Fruit fly (Drosophila melanogaster) whole organism, prepupa: Measurements from ENCODE around the gene ncd.

Experiments used
- Blimp-1 ChIP-seq: fragments of 200-800 bp; sonication (Bioruptor generic); optimal IDR thresholded peaks from 3 replicates; lab custom pipeline; 2017; ENCODE audit warnings: missing biosample characterization, missing genetic modification characterization, mild to moderate bottlenecking, moderate library complexity, missing genetic modification reagents
- CG10631 ChIP-seq: fragments of 200-800 bp; sonication (Bioruptor generic); optimal IDR thresholded peaks from 2 replicates; lab custom pipeline; 2016; ENCODE audit warnings: missing biosample characterization, missing genetic modification characterization
- CG10669 ChIP-seq: fragments of 200-800 bp; sonication (Bioruptor generic); optimal IDR thresholded peaks from 3 replicates; lab custom pipeline; 2018; ENCODE audit warnings: missing biosample characterization, mild to moderate bottlenecking, missing genetic modification characterization, moderate library complexity
- CG11762 ChIP-seq: fragments of 200-800 bp; sonication (Bioruptor generic); optimal IDR thresholded peaks from 3 replicates; lab custom pipeline; 2016; ENCODE audit warnings: missing biosample characterization, missing genetic modification characterization; ENCODE audit not compliant: insufficient read depth
- CG11902 ChIP-seq: fragments of 200-800 bp; sonication (Bioruptor generic); optimal IDR thresholded peaks from 3 replicates; lab custom pipeline; 2016; ENCODE audit warnings: missing biosample characterization, missing genetic modification characterization
- CG15336 ChIP-seq: fragments of 200-800 bp; sonication (Bioruptor generic); IDR thresholded peaks from 2 replicates; pipeline ENCODE4 v1.3.6; 2022; ENCODE audit warnings: missing biosample characterization, missing genetic modification characterization
- CG3032 ChIP-seq: fragments of 200-800 bp; optimal IDR thresholded peaks from 2 replicates; lab custom pipeline; 2019; ENCODE audit warnings: missing biosample characterization, mild to moderate bottlenecking, missing genetic modification characterization, moderate library complexity
- CG31627 ChIP-seq: fragments of 200-800 bp; sonication (Bioruptor generic); optimal IDR thresholded peaks from 3 replicates; lab custom pipeline; 2016; ENCODE audit warnings: missing biosample characterization, missing genetic modification characterization
- CG34406 ChIP-seq: fragments of 200-800 bp; sonication (Bioruptor generic); optimal IDR thresholded peaks from 3 replicates; lab custom pipeline; 2016; ENCODE audit warnings: missing biosample characterization, missing genetic modification characterization
- CG3919 ChIP-seq: fragments of 200-800 bp; sonication (Bioruptor generic); optimal IDR thresholded peaks from 3 replicates; lab custom pipeline; 2016; ENCODE audit warnings: missing biosample characterization, missing genetic modification characterization
- CG4318 ChIP-seq: fragments of 200-800 bp; sonication (Bioruptor generic); optimal IDR thresholded peaks from 3 replicates; lab custom pipeline; 2017; ENCODE audit warnings: missing biosample characterization, mild to moderate bottlenecking, missing genetic modification characterization
- CG6163 ChIP-seq: fragments of 200-800 bp; sonication (Bioruptor generic); IDR thresholded peaks from 3 replicates; pipeline ENCODE4 v1.3.6; 2022; ENCODE audit warnings: missing biosample characterization, missing genetic modification characterization
- CG6276 ChIP-seq: fragments of 200-800 bp; sonication (Bioruptor generic); optimal IDR thresholded peaks from 2 replicates; lab custom pipeline; 2017; ENCODE audit warnings: missing biosample characterization, mild to moderate bottlenecking, missing genetic modification characterization
- CG6854 ChIP-seq: fragments of 200-800 bp; sonication (Bioruptor generic); optimal IDR thresholded peaks from 2 replicates; lab custom pipeline; 2017; ENCODE audit warnings: missing biosample characterization, mild to moderate bottlenecking, missing genetic modification characterization
- CG7368 ChIP-seq: fragments of 200-800 bp; sonication (Bioruptor generic); optimal IDR thresholded peaks from 3 replicates; lab custom pipeline; 2016; ENCODE audit warnings: missing biosample characterization, missing genetic modification characterization
- CG8319 ChIP-seq: fragments of 200-800 bp; sonication (Bioruptor generic); optimal IDR thresholded peaks from 3 replicates; lab custom pipeline; 2016; ENCODE audit warnings: missing biosample characterization, missing genetic modification characterization
- CG8632 ChIP-seq: fragments of 200-800 bp; sonication (Bioruptor generic); optimal IDR thresholded peaks from 3 replicates; lab custom pipeline; 2016; ENCODE audit warnings: missing biosample characterization, missing genetic modification characterization
- Eip75B ChIP-seq: fragments of 200-800 bp; sonication (Bioruptor generic); optimal IDR thresholded peaks from 3 replicates; lab custom pipeline; 2016; ENCODE audit warnings: missing biosample characterization, missing genetic modification characterization
- Eip78C ChIP-seq: fragments of 200-800 bp; sonication (Bioruptor generic); peaks from one replicate; lab custom pipeline; 2016; ENCODE audit warnings: missing biosample characterization, missing genetic modification characterization
- Ets21C ChIP-seq: fragments of 200-800 bp; sonication (Bioruptor generic); optimal IDR thresholded peaks from 3 replicates; lab custom pipeline; 2016; ENCODE audit warnings: missing biosample characterization, missing genetic modification characterization
- Ets96B ChIP-seq: fragments of 200-800 bp; optimal IDR thresholded peaks from 2 replicates; lab custom pipeline; 2019; ENCODE audit warnings: missing biosample characterization, mild to moderate bottlenecking, missing genetic modification characterization, moderate library complexity
- Hr39 ChIP-seq: fragments of 200-800 bp; sonication (Bioruptor generic); optimal IDR thresholded peaks from 2 replicates; lab custom pipeline; 2016; ENCODE audit warnings: missing biosample characterization, missing genetic modification characterization
- Smox ChIP-seq: fragments of 200-800 bp; sonication (Bioruptor generic); optimal IDR thresholded peaks from 3 replicates; lab custom pipeline; 2016; ENCODE audit warnings: missing biosample characterization, missing genetic modification characterization
- Sox14 ChIP-seq: fragments of 200-800 bp; sonication (Bioruptor generic); optimal IDR thresholded peaks from 3 replicates; lab custom pipeline; 2016; ENCODE audit warnings: missing biosample characterization, missing genetic modification characterization
- Sox15 ChIP-seq: fragments of 200-800 bp; sonication (Bioruptor generic); optimal IDR thresholded peaks from 3 replicates; lab custom pipeline; 2016; ENCODE audit warnings: missing biosample characterization, missing genetic modification characterization
- acj6 ChIP-seq: fragments of 200-800 bp; sonication (Bioruptor generic); optimal IDR thresholded peaks from 3 replicates; lab custom pipeline; 2016; ENCODE audit warnings: missing biosample characterization, missing genetic modification characterization
- cyc ChIP-seq: fragments of 200-800 bp; sonication (Bioruptor generic); optimal IDR thresholded peaks from 3 replicates; lab custom pipeline; 2016; ENCODE audit warnings: missing biosample characterization, missing genetic modification characterization
- dac ChIP-seq: fragments of 200-800 bp; sonication (Bioruptor generic); optimal IDR thresholded peaks from 2 replicates; lab custom pipeline; 2017; ENCODE audit warnings: missing biosample characterization, mild to moderate bottlenecking, missing genetic modification characterization
- dsx ChIP-seq: fragments of 200-800 bp; optimal IDR thresholded peaks from 3 replicates; lab custom pipeline; 2019; ENCODE audit warnings: missing biosample characterization, mild to moderate bottlenecking, missing genetic modification characterization, moderate library complexity; ENCODE audit not compliant: poor library complexity, severe bottlenecking
- eg ChIP-seq: fragments of 200-800 bp; sonication (Bioruptor generic); IDR thresholded peaks from 3 replicates; pipeline ENCODE4 v1.3.6; 2022; ENCODE audit warnings: missing biosample characterization, missing genetic modification characterization
- esn ChIP-seq: fragments of 200-800 bp; sonication (Bioruptor generic); optimal IDR thresholded peaks from 2 replicates; lab custom pipeline; 2016; ENCODE audit warnings: missing biosample characterization, mild to moderate bottlenecking, missing genetic modification characterization, moderate library complexity
- fd59A ChIP-seq: fragments of 200-800 bp; sonication (Bioruptor generic); optimal IDR thresholded peaks from 2 replicates; lab custom pipeline; 2017; ENCODE audit warnings: missing biosample characterization, mild to moderate bottlenecking, missing genetic modification characterization, missing genetic modification reagents
- fkh ChIP-seq: fragments of 200-800 bp; sonication (Bioruptor generic); optimal IDR thresholded peaks from 3 replicates; lab custom pipeline; 2017; ENCODE audit warnings: missing biosample characterization, mild to moderate bottlenecking, missing genetic modification characterization, moderate library complexity
- lz ChIP-seq: fragments of 200-800 bp; sonication (Bioruptor generic); optimal IDR thresholded peaks from 3 replicates; lab custom pipeline; 2016; ENCODE audit warnings: missing biosample characterization, missing genetic modification characterization
- pdm3 ChIP-seq: fragments of 200-800 bp; sonication (Bioruptor generic); optimal IDR thresholded peaks from 3 replicates; lab custom pipeline; 2016; ENCODE audit warnings: missing biosample characterization, missing genetic modification characterization
- salr ChIP-seq, 2 experiments: fragments of 200-800 bp; sonication (Bioruptor generic); optimal IDR thresholded peaks; 3 replicates each; lab custom pipeline; 2016 to 2018; ENCODE audit warnings: missing biosample characterization in 2 of 2, missing genetic modification characterization in 2 of 2, mild to moderate bottlenecking in 1 of 2
- spab ChIP-seq: fragments of 200-800 bp; sonication (Bioruptor generic); optimal IDR thresholded peaks from 2 replicates; lab custom pipeline; 2017; ENCODE audit warnings: missing biosample characterization, mild to moderate bottlenecking, missing genetic modification characterization, missing genetic modification reagents
- ss ChIP-seq, 2 experiments: fragments of 200-800 bp; sonication (Bioruptor generic); optimal IDR thresholded peaks; 2 replicates in 1 of 2; 3 replicates in 1 of 2; lab custom pipeline; 2017 to 2018; ENCODE audit warnings: mild to moderate bottlenecking in 2 of 2, missing biosample characterization in 2 of 2, missing genetic modification characterization in 2 of 2, moderate library complexity in 1 of 2
- svp ChIP-seq: fragments of 200-800 bp; sonication (Bioruptor generic); peaks from one replicate; lab custom pipeline; 2016; ENCODE audit warnings: missing biosample characterization, missing genetic modification characterization
- topi ChIP-seq: fragments of 200-800 bp; sonication (Bioruptor generic); optimal IDR thresholded peaks from 3 replicates; lab custom pipeline; 2016; ENCODE audit warnings: missing biosample characterization, missing genetic modification characterization
- vri ChIP-seq: fragments of 200-800 bp; sonication (Bioruptor generic); optimal IDR thresholded peaks from 3 replicates; lab custom pipeline; 2016; ENCODE audit warnings: missing biosample characterization, mild to moderate bottlenecking, missing genetic modification characterization

The ncd gene

DNA sequence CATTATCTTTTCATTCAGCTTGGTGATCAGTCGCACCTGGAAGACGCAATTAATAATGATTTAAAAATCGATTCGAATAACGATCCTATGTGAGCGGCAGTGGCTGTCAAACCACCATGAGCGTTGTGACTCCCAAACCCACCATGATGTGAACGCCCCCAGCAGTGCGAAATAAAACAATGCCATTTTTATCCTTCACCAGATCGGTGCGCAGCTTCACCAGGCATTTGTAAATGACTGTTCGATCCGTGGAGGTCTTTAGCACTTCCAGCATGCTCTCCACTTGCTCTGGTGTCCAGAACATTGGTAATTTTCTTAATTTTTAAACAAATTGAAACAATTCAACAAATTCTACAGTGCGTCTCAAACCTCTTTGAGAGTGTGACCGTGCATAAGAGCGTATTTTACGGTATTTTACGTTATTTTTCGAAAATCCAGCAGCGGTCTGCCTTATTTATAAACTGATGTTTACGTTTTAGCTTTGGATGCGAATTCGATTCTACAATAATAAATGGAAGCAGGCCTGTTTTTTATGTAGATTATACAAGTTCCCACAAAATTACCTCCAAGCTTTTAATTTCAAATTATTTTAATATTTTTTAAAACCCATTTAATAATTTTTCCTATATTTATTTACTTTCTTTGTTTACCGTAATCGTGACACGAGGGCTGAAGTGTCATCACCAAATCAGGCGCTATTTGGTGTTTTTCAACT, 7.8 kb downstream of the ncd start, which contains the start of the genes Rnb and Drice:
Gene Rnb (minus strand): TSS at position 389 of the 715 bp plus-strand sequence.
Gene Drice (plus strand): TSS at position 693 of the 715 bp plus-strand sequence.
- TF ChIP-seq svp (GFP tag; lab: Kevin White, UChicago): peak; percentile 70
- no peak for TF ChIP-seq fd59A
- peak; percentile 99 for TF ChIP-seq fkh (GFP tag; lab: Kevin White, UChicago)
- TF ChIP-seq CG31627 (GFP tag; lab: Kevin White, UChicago): peak; percentile 32
- TF ChIP-seq CG6163 (GFP tag; lab: Robert Waterston, UW): peak; percentile 50; the same call in 2 of the 3 replicates
- peak; percentile 8 for TF ChIP-seq CG34406 (GFP tag; lab: Kevin White, UChicago)
- no peak for TF ChIP-seq CG15336 (GFP tag; lab: Robert Waterston, UW)
- peak; percentile 37 for TF ChIP-seq topi (GFP tag; lab: Kevin White, UChicago)
- TF ChIP-seq CG11902: peak; percentile 6
- no peak for TF ChIP-seq CG8319
- peak; percentile 64 for TF ChIP-seq dsx (GFP tag; lab: Kevin White, UChicago)
- TF ChIP-seq CG3919 (GFP tag; lab: Kevin White, UChicago): no peak
- TF ChIP-seq CG3032: peak; percentile 46
- peak; percentile 87 for TF ChIP-seq Eip78C (GFP tag; lab: Kevin White, UChicago)
- TF ChIP-seq CG7368 (GFP tag; lab: Kevin White, UChicago): no peak
- peak; percentile 53 for TF ChIP-seq Smox (GFP tag; lab: Kevin White, UChicago)
- TF ChIP-seq Hr39 (GFP tag; lab: Kevin White, UChicago): no peak
- peak; percentile 88 for TF ChIP-seq Sox14 (GFP tag; lab: Kevin White, UChicago)
- TF ChIP-seq cyc (GFP tag; lab: Kevin White, UChicago): peak; percentile 26
- TF ChIP-seq acj6 (GFP tag; lab: Kevin White, UChicago): peak; percentile 30
- no peak for TF ChIP-seq pdm3 (GFP tag; lab: Kevin White, UChicago)
- TF ChIP-seq Ets96B (tag; lab: Kevin White, UChicago): peak; percentile 45
- no peak for TF ChIP-seq CG10631 (GFP tag; lab: Kevin White, UChicago)
- peak in 1 of 2 experiments; percentile 27 for TF ChIP-seq ss (GFP tag; optimal IDR thresholded peaks at IDR 0.05; lab: Kevin White, UChicago)
- peak; percentile 48 for TF ChIP-seq lz (GFP tag; lab: Kevin White, UChicago)
- peak; percentile 65 for TF ChIP-seq esn (GFP tag; lab: Kevin White, UChicago)
- 0 out of 3 replicates have a peak, but pooled peaks have one; percentile 18 for TF ChIP-seq eg (GFP tag; lab: Robert Waterston, UW)

DNA sequence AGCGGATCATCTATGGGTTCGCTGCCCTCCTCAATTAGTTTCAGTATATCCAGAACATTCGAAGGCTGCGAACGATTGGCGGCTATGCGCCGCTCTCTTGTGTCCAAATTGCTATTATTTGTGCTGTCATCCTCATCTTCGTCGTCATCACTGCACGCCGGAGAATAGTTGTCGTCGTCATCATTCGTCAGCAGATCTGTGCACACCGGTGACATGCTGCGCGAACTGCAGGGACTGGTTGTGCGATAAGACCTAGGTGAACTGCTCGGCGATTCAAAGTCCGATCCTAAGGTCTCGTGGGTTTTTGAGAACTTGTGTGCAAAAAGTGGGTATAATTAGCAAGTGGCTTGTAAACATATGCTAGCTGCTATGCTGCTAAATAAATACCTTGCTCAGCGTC, 9.7 kb downstream of the ncd start:
- TF ChIP-seq svp (GFP tag; lab: Kevin White, UChicago): no peak
- TF ChIP-seq CG11902: no peak
- TF ChIP-seq CG34406 (GFP tag; lab: Kevin White, UChicago): no peak
- TF ChIP-seq CG11762 (GFP tag; lab: Kevin White, UChicago): no peak
- no peak for TF ChIP-seq CG6854 (GFP tag; lab: Kevin White, UChicago)
- TF ChIP-seq ss (GFP tag; optimal IDR thresholded peaks at IDR 0.05; lab: Kevin White, UChicago): no peak
- TF ChIP-seq fkh (GFP tag; lab: Kevin White, UChicago): no peak
- no peak for TF ChIP-seq Sox15
- TF ChIP-seq cyc (GFP tag; lab: Kevin White, UChicago): no peak
- no peak for TF ChIP-seq CG10669 (GFP tag; lab: Kevin White, UChicago)
- no peak for TF ChIP-seq spab (GFP tag; lab: Kevin White, UChicago)
- no peak for TF ChIP-seq fd59A
- no peak for TF ChIP-seq Eip75B (GFP tag; lab: Kevin White, UChicago)
- TF ChIP-seq CG15336 (GFP tag; lab: Robert Waterston, UW): no peak
- TF ChIP-seq CG3919 (GFP tag; lab: Kevin White, UChicago): no peak

DNA sequence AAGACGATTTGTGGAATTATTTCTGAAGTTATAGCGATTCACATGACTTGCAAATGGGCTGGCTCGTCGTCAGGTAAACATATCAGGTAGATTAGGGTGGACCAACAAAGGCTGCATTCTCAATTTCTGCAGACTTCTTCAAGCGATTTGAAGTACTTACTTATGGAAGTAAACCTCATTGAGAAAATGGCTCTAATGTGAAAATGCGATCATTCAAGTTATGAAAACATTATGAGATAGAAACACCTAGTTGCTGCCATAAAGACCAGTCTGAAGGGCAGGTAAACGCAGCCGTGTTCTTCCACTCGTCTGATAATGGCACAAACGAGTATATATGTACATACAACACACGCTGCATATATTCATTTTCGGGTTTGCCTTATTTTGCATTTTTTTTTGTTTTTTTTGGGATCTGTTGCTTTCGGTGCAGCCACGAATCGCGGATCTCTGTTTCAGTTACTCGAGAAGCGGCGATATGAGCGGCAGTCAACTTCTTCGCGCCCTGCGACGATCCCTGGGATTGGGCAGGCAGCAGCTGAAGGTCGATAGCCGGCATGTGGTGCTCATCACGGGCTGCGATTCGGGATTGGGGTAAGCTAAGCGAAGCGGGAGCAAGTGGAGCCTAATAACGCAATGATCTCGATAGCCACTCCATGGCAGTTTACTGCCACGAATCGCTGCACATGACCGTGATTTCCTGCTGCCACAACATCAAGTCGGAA, 12.6 kb downstream of the ncd start, which contains the start of gene sro:
Gene sro (plus strand): TSS at position 437 of the 722 bp plus-strand sequence.
- TF ChIP-seq fkh (GFP tag; lab: Kevin White, UChicago): no peak
- TF ChIP-seq Blimp-1 (GFP tag; lab: Kevin White, UChicago): no peak
- TF ChIP-seq Sox15: no peak
- TF ChIP-seq acj6 (GFP tag; lab: Kevin White, UChicago): no peak
- no peak for TF ChIP-seq CG34406 (GFP tag; lab: Kevin White, UChicago)
- TF ChIP-seq CG31627 (GFP tag; lab: Kevin White, UChicago): peak; percentile 6
- TF ChIP-seq svp (GFP tag; lab: Kevin White, UChicago): peak; percentile 75
- no peak for TF ChIP-seq CG3919 (GFP tag; lab: Kevin White, UChicago)
- peak; percentile 24 for TF ChIP-seq Eip78C (GFP tag; lab: Kevin White, UChicago)
- no peak for TF ChIP-seq CG11902
- no peak for TF ChIP-seq Ets21C
- TF ChIP-seq CG10631 (GFP tag; lab: Kevin White, UChicago): no peak
- TF ChIP-seq CG8632 (GFP tag; lab: Kevin White, UChicago): no peak
- TF ChIP-seq topi (GFP tag; lab: Kevin White, UChicago): peak; percentile 35
- no peak for TF ChIP-seq salr (GFP tag; optimal IDR thresholded peaks at IDR 0.05; lab: Kevin White, UChicago)
- no peak for TF ChIP-seq dac
- TF ChIP-seq Hr39 (GFP tag; lab: Kevin White, UChicago): peak; percentile 18
- no peak for TF ChIP-seq CG4318 (GFP tag; lab: Kevin White, UChicago)
- TF ChIP-seq CG6276 (GFP tag; lab: Kevin White, UChicago): no peak
- TF ChIP-seq esn (GFP tag; lab: Kevin White, UChicago): peak; percentile 21
- TF ChIP-seq Eip75B (GFP tag; lab: Kevin White, UChicago): no peak
- TF ChIP-seq vri (GFP tag; lab: Kevin White, UChicago): no peak
